Worm (Caenorhabditis elegans) whole organism, late embryonic: ENCODE data around the gene toh-1.

Experiments used
- ama-1 ChIP-seq: fragments of 150-350 bp; optimal IDR thresholded peaks from 2 replicates; lab custom pipeline; 2014
- ceh-19 ChIP-seq: fragments of 200-800 bp; sonication (Bioruptor generic); optimal IDR thresholded peaks from 2 replicates; lab custom pipeline; 2018; ENCODE audit warnings: mild to moderate bottlenecking, missing genetic modification characterization, missing compliant biosample characterization
- nfya-1 ChIP-seq: sonication (generic microtip); optimal IDR thresholded peaks from 2 replicates; lab custom pipeline; 2017; ENCODE audit warnings: missing genetic modification characterization, mild to moderate bottlenecking, missing compliant biosample characterization, antibody characterized with exemption, moderate library complexity
- unc-3 ChIP-seq, 2 experiments: fragments of 200-800 bp in 1 of 2; sonication (Bioruptor generic) in 1 of 2; sonication (generic microtip) in 1 of 2; conservative IDR thresholded peaks in 1 of 2; optimal IDR thresholded peaks in 1 of 2; 2 replicates each; pipeline versions ENCODE4 v1.3.6 to Lab custom; 2016 to 2022; ENCODE audit warnings: missing compliant biosample characterization in 2 of 2, missing genetic modification characterization in 2 of 2, missing genetic modification reagents in 1 of 2

DNA sequence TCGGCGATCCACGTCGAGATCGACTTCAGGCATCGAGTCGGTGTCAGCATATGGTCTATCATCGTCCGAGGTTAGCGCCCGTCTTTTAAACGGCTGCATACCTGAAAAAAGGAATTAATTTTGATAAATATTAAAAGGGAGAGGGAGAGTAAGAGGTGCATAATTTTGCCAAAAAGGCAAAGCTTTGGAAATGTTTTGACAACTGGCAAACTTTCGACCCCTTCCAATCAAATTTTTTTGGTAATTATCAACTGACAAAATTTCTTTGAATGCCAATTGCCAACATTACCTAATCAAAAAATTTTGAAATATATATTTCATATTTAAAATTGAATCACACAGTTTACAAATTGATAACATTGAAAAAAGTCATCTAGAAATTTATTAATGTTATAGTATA, 10.7 kb upstream of the toh-1 start, which contains the start of gene dpy-27:
- no peak for TF ChIP-seq nfya-1 (tag; lab: Kevin White, UChicago)
- TF ChIP-seq ceh-19 (GFP tag; lab: Kevin White, UChicago): no peak
- TF ChIP-seq unc-3 (GFP tag; conservative IDR thresholded peaks at IDR 0.05; lab: Robert Waterston, UW): no peak
- TF ChIP-seq unc-3 (tag; optimal IDR thresholded peaks at IDR 0.05; lab: Kevin White, UChicago): no peak
- TF ChIP-seq ama-1 (lab: Kevin White, UChicago): no peak
